Fruit fly (Drosophila melanogaster) whole organism, adult: ENCODE measurements around the gene Xrp1.

ENCODE experiments used
- CG14711 ChIP-seq: fragments of 200-800 bp; sonication (Bioruptor generic); optimal IDR thresholded peaks from 2 replicates; lab custom pipeline; 2018; ENCODE audit warnings: missing biosample characterization, mild to moderate bottlenecking, missing genetic modification characterization, moderate library complexity
- CG33017 ChIP-seq: fragments of 200-800 bp; sonication (Bioruptor generic); optimal IDR thresholded peaks from 2 replicates; lab custom pipeline; 2018; ENCODE audit warnings: missing biosample characterization, mild to moderate bottlenecking, missing genetic modification characterization, moderate library complexity
- CG5204 ChIP-seq: fragments of 200-800 bp; sonication (Bioruptor generic); optimal IDR thresholded peaks from 2 replicates; lab custom pipeline; 2016; ENCODE audit warnings: missing biosample characterization, missing genetic modification characterization
- CG7045 ChIP-seq: fragments of 200-800 bp; sonication (Bioruptor generic); optimal IDR thresholded peaks from 2 replicates; lab custom pipeline; 2017; ENCODE audit warnings: missing biosample characterization, mild to moderate bottlenecking, missing genetic modification characterization
- CG7101 ChIP-seq: fragments of 200-800 bp; sonication (Bioruptor generic); optimal IDR thresholded peaks from 2 replicates; lab custom pipeline; 2018; ENCODE audit warnings: missing biosample characterization, mild to moderate bottlenecking, missing genetic modification characterization, moderate library complexity
- Clk ChIP-seq: fragments of 200-800 bp; sonication (Bioruptor generic); optimal IDR thresholded peaks from 2 replicates; lab custom pipeline; 2017; ENCODE audit warnings: missing biosample characterization, missing genetic modification characterization
- Crg-1 ChIP-seq: fragments of 200-800 bp; sonication (Bioruptor generic); optimal IDR thresholded peaks from 2 replicates; lab custom pipeline; 2016; ENCODE audit warnings: missing biosample characterization, missing genetic modification characterization
- Mnt ChIP-seq: fragments of 200-800 bp; sonication (Bioruptor generic); optimal IDR thresholded peaks from 2 replicates; lab custom pipeline; 2016; ENCODE audit warnings: missing biosample characterization, mild to moderate bottlenecking, missing genetic modification characterization
- bab1 ChIP-seq: fragments of 200-800 bp; sonication (Bioruptor generic); optimal IDR thresholded peaks from 3 replicates; lab custom pipeline; 2019; ENCODE audit warnings: missing biosample characterization, mild to moderate bottlenecking, missing genetic modification characterization, moderate library complexity
- cnc ChIP-seq, 2 experiments: fragments of >200 bp; optimal IDR thresholded peaks; 2 replicates each; lab custom pipeline; 2017
- kay ChIP-seq: fragments of 200-800 bp; sonication (Bioruptor generic); peaks from one replicate; lab custom pipeline; 2016; ENCODE audit warnings: missing biosample characterization, missing genetic modification characterization, borderline replicate concordance
- ovo ChIP-seq: fragments of 200-800 bp; sonication (Bioruptor generic); optimal IDR thresholded peaks from 2 replicates; lab custom pipeline; 2016; ENCODE audit warnings: missing biosample characterization, missing genetic modification characterization
- tj ChIP-seq: fragments of 200-800 bp; sonication (Bioruptor generic); optimal IDR thresholded peaks from 3 replicates; lab custom pipeline; 2017; ENCODE audit warnings: missing biosample characterization, mild to moderate bottlenecking, missing genetic modification characterization, moderate library complexity

- no peak for TF ChIP-seq CG7101
- TF ChIP-seq ovo (GFP tag; lab: Kevin White, UChicago), result no peak
- no peak for TF ChIP-seq Mnt (GFP tag; lab: Kevin White, UChicago)
- TF ChIP-seq CG5204, result no peak
- no peak for TF ChIP-seq CG33017 (tag; lab: Kevin White, UChicago)
- TF ChIP-seq kay (GFP tag; lab: Kevin White, UChicago), result no peak
- no peak for TF ChIP-seq CG7045 (GFP tag; lab: Kevin White, UChicago)
- TF ChIP-seq CG14711 (tag; lab: Kevin White, UChicago), result no peak
- TF ChIP-seq tj, result no peak
- no peak for TF ChIP-seq Crg-1 (GFP tag; lab: Kevin White, UChicago)
- no peak for TF ChIP-seq Clk (GFP tag; lab: Kevin White, UChicago)
- no peak for TF ChIP-seq bab1
- no peak for TF ChIP-seq cnc (optimal IDR thresholded peaks at IDR 0.05; lab: Kevin White, UChicago)
These were observed 34.4 kb downstream of the Xrp1 start for dm6 chr3R:18949131-18949530.
